1 worm cellular context compared by ENCODE assay signal in genomic region chrIII:4649363-4649768, ce11.
TF ChIP-seq lines count a peak whose summit lies in the region.

No protein-coding gene starts in this region.

TF ChIP-seq in whole organism, L4 larva, 104 proteins besides CTCF, POLR2A, EP300 and RAD21 (continued from another document):
- TF ChIP-seq dmd-8 (GFP tag; IDR thresholded peaks at IDR 0.05; lab: Robert Waterston, UW) (no peak), Y5F2A.4 (GFP tag; optimal IDR thresholded peaks at IDR 0.05; lab: Kevin White, UChicago) (no peak), aly-2 (tag; optimal IDR thresholded peaks at IDR 0.05; lab: Kevin White, UChicago) (no peak), daf-8 (GFP tag; IDR thresholded peaks at IDR 0.05; lab: Robert Waterston, UW) (no peak), hlh-30 (tag; optimal IDR thresholded peaks at IDR 0.05; lab: Kevin White, UChicago; ENCODE audit: insufficient read depth) (peak; percentile 99), hif-1 (tag; optimal IDR thresholded peaks at IDR 0.05; lab: Kevin White, UChicago) (peak; percentile 81 to 98), skn-1 (tag; optimal IDR thresholded peaks at IDR 0.05; lab: Kevin White, UChicago) (no peak), tag-97 (GFP tag; IDR thresholded peaks at IDR 0.05; lab: Robert Waterston, UW) (no peak), nhr-28 (tag; optimal IDR thresholded peaks at IDR 0.05; lab: Kevin White, UChicago) (peak; percentile 97), gei-8 (GFP tag; optimal IDR thresholded peaks at IDR 0.05; lab: Kevin White, UChicago) (peak; percentile 82), D1046.2 (GFP tag; IDR thresholded peaks at IDR 0.05; lab: Robert Waterston, UW) (no peak), nhr-41 (GFP tag; IDR thresholded peaks at IDR 0.05; lab: Robert Waterston, UW) (0 out of 2 replicates have a peak, but pooled peaks have one; percentile 71), vab-7 (GFP tag; IDR thresholded peaks at IDR 0.05; lab: Robert Waterston, UW) (peak; percentile 39), ceh-82 (tag; optimal IDR thresholded peaks at IDR 0.05; lab: Kevin White, UChicago) (no peak), unc-39 (tag; optimal IDR thresholded peaks at IDR 0.05; lab: Kevin White, UChicago) (no peak), F10B5.3 (tag; optimal IDR thresholded peaks at IDR 0.05; lab: Kevin White, UChicago) (no peak), lin-38 (GFP tag; IDR thresholded peaks at IDR 0.05; lab: Robert Waterston, UW) (peak; percentile 90), fos-1 (tag; optimal IDR thresholded peaks at IDR 0.05; lab: Kevin White, UChicago) (no peak), zfp-3 (GFP tag; conservative IDR thresholded peaks at IDR 0.05; lab: Robert Waterston, UW) (0 out of 2 replicates have a peak, but pooled peaks have one; percentile 39), nhr-76 (tag; optimal IDR thresholded peaks at IDR 0.05; lab: Kevin White, UChicago) (peak; percentile 53), madf-9 (GFP tag; conservative IDR thresholded peaks at IDR 0.05; lab: Robert Waterston, UW) (peak; percentile 87), fkh-10 (GFP tag; optimal IDR thresholded peaks at IDR 0.05; lab: Kevin White, UChicago) (peak; percentile 57), ceh-32 (tag; optimal IDR thresholded peaks at IDR 0.05; lab: Kevin White, UChicago; ENCODE audit: poor library complexity) (no peak), saeg-2 (GFP tag; IDR thresholded peaks at IDR 0.05; lab: Robert Waterston, UW) (peak; percentile 81), duxl-1 (tag; optimal IDR thresholded peaks at IDR 0.05; lab: Kevin White, UChicago; ENCODE audit: poor library complexity) (peak; percentile 50), attf-4 (tag; optimal IDR thresholded peaks at IDR 0.05; lab: Kevin White, UChicago) (no peak), F26F4.8 (GFP tag; conservative IDR thresholded peaks at IDR 0.05; lab: Robert Waterston, UW) (no peak), pha-4 (GFP tag; IDR thresholded peaks at IDR 0.05; lab: Robert Waterston, UW) (peak; percentile 75), pha-4 (tag; optimal IDR thresholded peaks at IDR 0.05; lab: Kevin White, UChicago) (peak; percentile 21), zag-1 (tag; optimal IDR thresholded peaks at IDR 0.05; lab: Kevin White, UChicago) (no peak)
TF ChIP-seq in whole organism, L4 larva: peak in this region for 67.
